Worm (Caenorhabditis elegans): Measurements from ENCODE around the gene T01B7.13.

ce11 chrII:8732339-8733100 lies 17.3 kb downstream of the T01B7.13 start, which contains the start of gene rol-6:
- TF ChIP-seq atf-7 (tag; optimal IDR thresholded peaks at IDR 0.05) (no peak), snpc-4 (GFP tag; optimal IDR thresholded peaks at IDR 0.05) (no peak), snpc-4 (tag; optimal IDR thresholded peaks at IDR 0.05) (no peak), lin-26 (GFP tag; IDR thresholded peaks at IDR 0.05) (no peak), him-1 (tag; optimal IDR thresholded peaks at IDR 0.05) (no peak), F49E8.2 (tag; optimal IDR thresholded peaks at IDR 0.05; ENCODE audit: insufficient read depth) (no peak), egl-18 (GFP tag; IDR thresholded peaks at IDR 0.05) (no peak), ama-1 (optimal IDR thresholded peaks at IDR 0.05) (no peak), ama-1 (GFP tag; optimal IDR thresholded peaks at IDR 0.05) (no peak), unc-62 (GFP tag; optimal IDR thresholded peaks at IDR 0.05) (no peak), let-607 (tag; optimal IDR thresholded peaks at IDR 0.05) (no peak)

Data from whole organism, young adult.